Worm (Caenorhabditis elegans) whole organism, L4 larva: ENCODE data around the gene T05C7.8.
"Not testable (repeated sequence)": the region's sequence is repeated elsewhere in the genome, so short reads cannot be mapped to it uniquely, and the experiment has no call there.

Experiments used
- R02D3.7 ChIP-seq: fragments of 150-350 bp; sonication (generic microtip); optimal IDR thresholded peaks from 3 replicates; lab custom pipeline; 2014; ENCODE audit warnings: missing biosample characterization, missing genetic modification characterization
- lin-1 ChIP-seq: fragments of 200-800 bp; sonication (Bioruptor generic); IDR thresholded peaks from 2 replicates; pipeline ENCODE4 v1.3.6; 2022; ENCODE audit warnings: missing genetic modification reagents, missing genetic modification characterization, missing compliant biosample characterization
- nhr-77 ChIP-seq: fragments of 150-350 bp; optimal IDR thresholded peaks from 2 replicates; lab custom pipeline; 2014; ENCODE audit warnings: missing biosample characterization, missing genetic modification characterization
- saeg-2 ChIP-seq: fragments of 200-800 bp; sonication (Bioruptor generic); IDR thresholded peaks from 2 replicates; pipeline ENCODE4 v1.3.6; 2022; ENCODE audit warnings: missing genetic modification reagents, missing genetic modification characterization, missing compliant biosample characterization
- unc-39 ChIP-seq: sonication (generic microtip); optimal IDR thresholded peaks from 2 replicates; lab custom pipeline; 2017; ENCODE audit warnings: missing biosample characterization, missing genetic modification characterization
- zag-1 ChIP-seq: fragments of 150-350 bp; optimal IDR thresholded peaks from 2 replicates; lab custom pipeline; 2014; ENCODE audit warnings: missing biosample characterization, missing genetic modification characterization
- zfp-2 ChIP-seq: sonication (generic microtip); optimal IDR thresholded peaks from 2 replicates; lab custom pipeline; 2016; ENCODE audit warnings: mild to moderate bottlenecking, missing genetic modification characterization, missing compliant biosample characterization

DNA sequence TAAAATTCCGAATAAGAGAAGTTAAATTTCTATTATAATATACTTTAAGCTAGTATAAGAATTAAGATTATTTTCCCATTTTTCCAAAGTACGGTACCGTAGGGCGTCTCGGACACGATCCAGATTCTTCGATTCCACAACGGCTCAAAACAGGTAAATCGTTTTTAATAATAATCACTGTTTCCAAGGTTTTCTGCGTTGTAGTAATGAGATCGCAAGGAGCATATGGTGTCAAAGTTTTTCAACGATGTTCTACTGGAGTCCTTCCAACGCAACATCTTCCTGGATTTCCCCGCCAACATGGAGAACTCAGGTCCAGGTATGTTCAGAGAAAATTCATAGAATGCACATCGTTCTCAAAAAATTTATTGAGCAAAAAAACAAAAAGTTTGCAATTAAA is 14.7 kb upstream of the T05C7.8 start, which contains the start of gene T05C7.7:
- not testable (repeated sequence) for TF ChIP-seq saeg-2; lin-1 (GFP tag; lab: Robert Waterston, UW); zag-1 (tag; lab: Kevin White, UChicago); unc-39 (tag; lab: Kevin White, UChicago); nhr-77; zfp-2 (tag; lab: Kevin White, UChicago); R02D3.7 (tag; lab: Kevin White, UChicago)
